Worm (Caenorhabditis elegans) whole organism, L4 larva: ENCODE measurements around the gene tam-1.
A peak's percentile ranks its signal among the peaks of the same experiment; 100 is the strongest.

Experiments used
- F10B5.3 ChIP-seq: sonication (generic microtip); optimal IDR thresholded peaks from 2 replicates; lab custom pipeline; 2016; ENCODE audit warnings: mild to moderate bottlenecking, missing genetic modification characterization, missing compliant biosample characterization
- F44E2.7 ChIP-seq: fragments of 200-800 bp; sonication (Bioruptor generic); IDR thresholded peaks from 2 replicates; pipeline ENCODE4 v2.1.2; 2022; ENCODE audit warnings: missing genetic modification characterization, missing compliant biosample characterization
- F49E8.2 ChIP-seq: sonication (generic microtip); optimal IDR thresholded peaks from 2 replicates; lab custom pipeline; 2016; ENCODE audit warnings: missing compliant biosample characterization, mild to moderate bottlenecking, missing genetic modification characterization, borderline replicate concordance
- Y105C5A.15 ChIP-seq: fragments of 200-800 bp; sonication (Bioruptor generic); IDR thresholded peaks from 2 replicates; pipeline ENCODE4 v1.3.6; 2022; ENCODE audit warnings: missing genetic modification characterization, missing compliant biosample characterization
- ZK546.5 ChIP-seq, 2 experiments: sonication (generic microtip); optimal IDR thresholded peaks; 2 replicates each; lab custom pipeline; 2017; ENCODE audit warnings: missing biosample characterization in 2 of 2, missing genetic modification characterization in 2 of 2
- ceh-28 ChIP-seq: fragments of 150-350 bp; optimal IDR thresholded peaks from 2 replicates; lab custom pipeline; 2014; ENCODE audit warnings: missing biosample characterization, missing genetic modification reagents, missing genetic modification characterization
- ceh-62 ChIP-seq: sonication (generic microtip); optimal IDR thresholded peaks from 2 replicates; lab custom pipeline; 2017; ENCODE audit warnings: missing biosample characterization, missing genetic modification characterization
- ceh-82 ChIP-seq: sonication (generic microtip); optimal IDR thresholded peaks from 2 replicates; lab custom pipeline; 2017; ENCODE audit warnings: missing biosample characterization, missing genetic modification characterization
- ces-1 ChIP-seq: fragments of 150-350 bp; sonication (generic microtip); optimal IDR thresholded peaks from 4 replicates; lab custom pipeline; 2014; ENCODE audit warnings: missing biosample characterization, missing genetic modification reagents, missing genetic modification characterization
- daf-16 ChIP-seq, 3 experiments: sonication (generic microtip); optimal IDR thresholded peaks; 2 replicates each; lab custom pipeline; 2016 to 2017; ENCODE audit warnings: missing genetic modification characterization in 3 of 3, missing genetic modification reagents in 3 of 3, mild to moderate bottlenecking in 2 of 3, missing compliant biosample characterization in 2 of 3, missing biosample characterization in 1 of 3, moderate library complexity in 1 of 3
- daf-19 ChIP-seq: fragments of 200-800 bp; sonication (Bioruptor generic); conservative IDR thresholded peaks from 2 replicates; pipeline ENCODE4 v1.3.6; 2022; ENCODE audit warnings: missing genetic modification characterization, missing compliant biosample characterization
- dmd-6 ChIP-seq: fragments of 200-800 bp; sonication (Bioruptor generic); IDR thresholded peaks from 2 replicates; pipeline ENCODE4 v1.3.6; 2022; ENCODE audit warnings: missing genetic modification reagents, missing genetic modification characterization, missing compliant biosample characterization
- dmd-9 ChIP-seq: fragments of 200-800 bp; sonication (Bioruptor generic); IDR thresholded peaks from 2 replicates; pipeline ENCODE4 v1.3.6; 2022; ENCODE audit warnings: missing genetic modification reagents, missing genetic modification characterization, missing compliant biosample characterization
- duxl-1 ChIP-seq: sonication (generic microtip); optimal IDR thresholded peaks from 2 replicates; lab custom pipeline; 2016; ENCODE audit warnings: mild to moderate bottlenecking, missing genetic modification characterization, moderate library complexity, missing compliant biosample characterization; ENCODE audit not compliant: poor library complexity
- dve-1 ChIP-seq: sonication (generic microtip); optimal IDR thresholded peaks from 2 replicates; lab custom pipeline; 2017; ENCODE audit warnings: antibody characterized with exemption, mild to moderate bottlenecking, missing genetic modification characterization, missing compliant biosample characterization; ENCODE audit not compliant: insufficient read depth
- fkh-10 ChIP-seq: fragments of 150-350 bp; optimal IDR thresholded peaks from 2 replicates; lab custom pipeline; 2014; ENCODE audit warnings: missing biosample characterization, missing genetic modification reagents, missing genetic modification characterization
- lim-7 ChIP-seq: fragments of 200-800 bp; sonication (Bioruptor generic); IDR thresholded peaks from 2 replicates; pipeline ENCODE4 v1.3.6; 2022; ENCODE audit warnings: missing genetic modification characterization, missing compliant biosample characterization
- lin-1 ChIP-seq: fragments of 200-800 bp; sonication (Bioruptor generic); IDR thresholded peaks from 2 replicates; pipeline ENCODE4 v1.3.6; 2022; ENCODE audit warnings: missing genetic modification reagents, missing genetic modification characterization, missing compliant biosample characterization
- lin-29 ChIP-seq: fragments of 200-800 bp; sonication (Bioruptor generic); IDR thresholded peaks from 2 replicates; pipeline ENCODE4 v1.3.6; 2022; ENCODE audit warnings: missing genetic modification reagents, missing genetic modification characterization, missing compliant biosample characterization
- lir-3 ChIP-seq: sonication (generic microtip); optimal IDR thresholded peaks from 2 replicates; lab custom pipeline; 2016; ENCODE audit warnings: mild to moderate bottlenecking, missing genetic modification characterization, missing compliant biosample characterization
- madf-5 ChIP-seq, 2 experiments: fragments of 200-800 bp; sonication (Bioruptor generic); IDR thresholded peaks; 2 replicates each; pipeline ENCODE4 v1.3.6; 2022; ENCODE audit warnings: missing compliant biosample characterization in 2 of 2, missing genetic modification characterization in 2 of 2
- mep-1 ChIP-seq: fragments of 150-350 bp; sonication (generic microtip); optimal IDR thresholded peaks from 3 replicates; lab custom pipeline; 2014; ENCODE audit warnings: missing biosample characterization, missing genetic modification characterization
- mes-2 ChIP-seq: sonication (generic microtip); optimal IDR thresholded peaks from 2 replicates; lab custom pipeline; 2016; ENCODE audit warnings: missing genotype, mild to moderate bottlenecking, missing genetic modification characterization, missing compliant biosample characterization; ENCODE audit not compliant: poor library complexity, severe bottlenecking
- nhr-102 ChIP-seq: sonication (generic microtip); optimal IDR thresholded peaks from 2 replicates; lab custom pipeline; 2016; ENCODE audit warnings: mild to moderate bottlenecking, missing genetic modification characterization, moderate library complexity, missing compliant biosample characterization
- nhr-11 ChIP-seq: fragments of 150-350 bp; optimal IDR thresholded peaks from 2 replicates; lab custom pipeline; 2014; ENCODE audit warnings: missing biosample characterization, missing genetic modification characterization
- nhr-237 ChIP-seq: sonication (generic microtip); optimal IDR thresholded peaks from 2 replicates; lab custom pipeline; 2017; ENCODE audit warnings: missing biosample characterization, missing genetic modification characterization
- nhr-28 ChIP-seq: fragments of 150-350 bp; optimal IDR thresholded peaks from 2 replicates; lab custom pipeline; 2014; ENCODE audit warnings: missing biosample characterization, missing genetic modification characterization
- nhr-42 ChIP-seq: fragments of 200-800 bp; sonication (Bioruptor generic); IDR thresholded peaks from 2 replicates; pipeline ENCODE4 v1.3.6; 2022; ENCODE audit warnings: missing genetic modification characterization, missing compliant biosample characterization
- nhr-77 ChIP-seq: fragments of 150-350 bp; optimal IDR thresholded peaks from 2 replicates; lab custom pipeline; 2014; ENCODE audit warnings: missing biosample characterization, missing genetic modification characterization
- php-3 ChIP-seq: fragments of 200-800 bp; sonication (Bioruptor generic); IDR thresholded peaks from 2 replicates; pipeline ENCODE4 v1.3.6; 2022; ENCODE audit warnings: missing genetic modification reagents, missing genetic modification characterization, missing compliant biosample characterization
- sdz-12 ChIP-seq: fragments of 200-800 bp; sonication (Bioruptor generic); optimal IDR thresholded peaks from 2 replicates; lab custom pipeline; 2018; ENCODE audit warnings: mild to moderate bottlenecking, missing genetic modification characterization, missing compliant biosample characterization
- set-16 ChIP-seq: fragments of 200-800 bp; sonication (Bioruptor generic); IDR thresholded peaks from 2 replicates; pipeline ENCODE4 v1.3.6; 2022; ENCODE audit warnings: missing genetic modification reagents, missing genetic modification characterization, missing compliant biosample characterization
- skn-1 ChIP-seq: fragments of 150-350 bp; optimal IDR thresholded peaks from 2 replicates; lab custom pipeline; 2014; ENCODE audit warnings: missing biosample characterization, missing genetic modification characterization
- spr-1 ChIP-seq: sonication (generic microtip); optimal IDR thresholded peaks from 2 replicates; lab custom pipeline; 2016; ENCODE audit warnings: mild to moderate bottlenecking, missing genetic modification characterization, missing compliant biosample characterization
- spr-3 ChIP-seq: fragments of 200-800 bp; sonication (Bioruptor generic); optimal IDR thresholded peaks from 2 replicates; lab custom pipeline; 2018; ENCODE audit warnings: mild to moderate bottlenecking, missing genetic modification characterization, missing compliant biosample characterization
- tag-97 ChIP-seq: fragments of 200-800 bp; sonication (Bioruptor generic); IDR thresholded peaks from 2 replicates; pipeline ENCODE4 v1.3.6; 2022; ENCODE audit warnings: missing genetic modification characterization, missing compliant biosample characterization
- unc-130 ChIP-seq: sonication (generic microtip); optimal IDR thresholded peaks from 2 replicates; lab custom pipeline; 2016; ENCODE audit warnings: missing genetic modification reagents, missing genetic modification characterization, missing compliant biosample characterization
- unc-39 ChIP-seq: sonication (generic microtip); optimal IDR thresholded peaks from 2 replicates; lab custom pipeline; 2017; ENCODE audit warnings: missing biosample characterization, missing genetic modification characterization
- unc-62 ChIP-seq, 3 experiments: fragments of 150-350 bp in 1 of 3; sonication (generic microtip); optimal IDR thresholded peaks in 2 of 3; peaks in 1 of 3; 1 replicate in 1 of 3; 2 replicates in 2 of 3; lab custom pipeline; 2014 to 2017; ENCODE audit warnings: missing biosample characterization in 3 of 3, missing genetic modification characterization in 3 of 3, missing genetic modification reagents in 3 of 3, missing genotype in 1 of 3
- zfp-2 ChIP-seq: sonication (generic microtip); optimal IDR thresholded peaks from 2 replicates; lab custom pipeline; 2016; ENCODE audit warnings: mild to moderate bottlenecking, missing genetic modification characterization, missing compliant biosample characterization
- zfp-3 ChIP-seq: fragments of 200-800 bp; sonication (Bioruptor generic); conservative IDR thresholded peaks from 2 replicates; pipeline ENCODE4 v1.3.6; 2022; ENCODE audit warnings: missing genetic modification reagents, missing genetic modification characterization, missing compliant biosample characterization
- zip-11 ChIP-seq: fragments of 200-800 bp; sonication (Bioruptor generic); IDR thresholded peaks from 2 replicates; pipeline ENCODE4 v1.3.6; 2022; ENCODE audit warnings: missing genetic modification characterization, missing compliant biosample characterization
- ztf-11 ChIP-seq: fragments of 150-350 bp; optimal IDR thresholded peaks from 2 replicates; lab custom pipeline; 2014; ENCODE audit warnings: missing biosample characterization, missing genetic modification characterization

Gene tam-1

ce11 chrV:4969503-4969902, 6.6 kb upstream of the tam-1 start:
- no peak for TF ChIP-seq fkh-10
- TF ChIP-seq duxl-1, result no peak
- TF ChIP-seq unc-130 (GFP tag; lab: Kevin White, UChicago), result no peak
- TF ChIP-seq Y105C5A.15 (GFP tag; lab: Robert Waterston, UW), result no peak
- TF ChIP-seq ztf-11 (tag; lab: Kevin White, UChicago), result no peak
- TF ChIP-seq nhr-42 (GFP tag; lab: Robert Waterston, UW), result no peak
- TF ChIP-seq tag-97 (GFP tag; lab: Robert Waterston, UW), result no peak
- no peak for TF ChIP-seq madf-5 (GFP tag; IDR thresholded peaks at IDR 0.05; lab: Robert Waterston, UW)
- no peak for TF ChIP-seq zfp-2 (tag; lab: Kevin White, UChicago)
- TF ChIP-seq ceh-82 (tag; lab: Kevin White, UChicago), result no peak
- peak; percentile 11 for TF ChIP-seq nhr-11
- no peak for TF ChIP-seq nhr-237 (tag; lab: Kevin White, UChicago)
- TF ChIP-seq unc-39 (tag; lab: Kevin White, UChicago), result no peak
- no peak for TF ChIP-seq dmd-9
- no peak for TF ChIP-seq mep-1 (tag; lab: Kevin White, UChicago)
- no peak for TF ChIP-seq lin-29 (GFP tag; lab: Robert Waterston, UW)
- TF ChIP-seq ces-1 (GFP tag; lab: Kevin White, UChicago), result no peak
- TF ChIP-seq spr-1 (tag; lab: Kevin White, UChicago), result no peak
- no peak for TF ChIP-seq ZK546.5 (tag; optimal IDR thresholded peaks at IDR 0.05; lab: Kevin White, UChicago)
- TF ChIP-seq zip-11 (GFP tag; lab: Robert Waterston, UW), result no peak
- TF ChIP-seq daf-16 (GFP tag; optimal IDR thresholded peaks at IDR 0.05; lab: Kevin White, UChicago), result no peak
- TF ChIP-seq daf-16 (tag; optimal IDR thresholded peaks at IDR 0.05; lab: Kevin White, UChicago), result peak; percentile 61
- TF ChIP-seq dve-1 (tag; lab: Kevin White, UChicago), result peak; percentile 13
- TF ChIP-seq spr-3 (GFP tag; lab: Kevin White, UChicago), result no peak
- no peak for TF ChIP-seq set-16 (GFP tag; lab: Robert Waterston, UW)
- no peak for TF ChIP-seq F10B5.3 (tag; lab: Kevin White, UChicago)
- TF ChIP-seq sdz-12 (GFP tag; lab: Kevin White, UChicago), result no peak
- no peak for TF ChIP-seq daf-19 (GFP tag; lab: Robert Waterston, UW)
- no peak for TF ChIP-seq ceh-62
- no peak for TF ChIP-seq php-3
- TF ChIP-seq skn-1 (tag; lab: Kevin White, UChicago), result no peak
- TF ChIP-seq nhr-28, result peak; percentile 48
- no peak for TF ChIP-seq mes-2 (tag; lab: Kevin White, UChicago)
- TF ChIP-seq lim-7, result no peak
- TF ChIP-seq unc-62 (GFP tag; optimal IDR thresholded peaks at IDR 0.05 in 1 of 2; lab: Kevin White, UChicago), result peak in 1 of 2 experiments; percentile 33
- no peak for TF ChIP-seq unc-62 (tag; optimal IDR thresholded peaks at IDR 0.05; lab: Kevin White, UChicago)

- TF ChIP-seq dve-1 (tag; lab: Kevin White, UChicago), result peak; percentile 27
- no peak for TF ChIP-seq duxl-1
- peak in 1 of 2 experiments; percentile 13 for TF ChIP-seq unc-62 (GFP tag; optimal IDR thresholded peaks at IDR 0.05 in 1 of 2; lab: Kevin White, UChicago)
- TF ChIP-seq unc-62 (tag; optimal IDR thresholded peaks at IDR 0.05; lab: Kevin White, UChicago), result no peak
- peak; percentile 17; the same call in 1 of the 2 replicates for TF ChIP-seq dmd-6
- no peak for TF ChIP-seq ceh-28
- TF ChIP-seq lin-1 (GFP tag; lab: Robert Waterston, UW), result no peak
These were observed 5.9 kb upstream of the tam-1 start for ce11 chrV:4968775-4969174.

ce11 chrV:4967238-4967637, 4.3 kb upstream of the tam-1 start:
- no peak for TF ChIP-seq sdz-12 (GFP tag; lab: Kevin White, UChicago)
- no peak for TF ChIP-seq nhr-102 (tag; lab: Kevin White, UChicago)
- no peak for TF ChIP-seq F44E2.7 (GFP tag; lab: Robert Waterston, UW)
- no peak for TF ChIP-seq lir-3
- no peak for TF ChIP-seq nhr-77 (tag; lab: Kevin White, UChicago)
- no peak for TF ChIP-seq zfp-3 (GFP tag; lab: Robert Waterston, UW)
- TF ChIP-seq nhr-28, result no peak
- TF ChIP-seq F49E8.2 (tag; lab: Kevin White, UChicago), result no peak
- no peak for TF ChIP-seq lim-7
- TF ChIP-seq, all 104 proteins: peak for 0
